Fruit fly (Drosophila melanogaster): ENCODE results near the gene mub.

The mub gene

dm6 chr3L:21879344-21879743 is 34.8 kb downstream of the mub start:
- TF ChIP-seq CG6272 (GFP tag; IDR thresholded peaks at IDR 0.05) (no peak), CG5180 (GFP tag; optimal IDR thresholded peaks at IDR 0.05) (no peak), ham (GFP tag; IDR thresholded peaks at IDR 0.05) (no peak), Jarid2 (GFP tag; optimal IDR thresholded peaks at IDR 0.05) (peak; percentile 90), CG13296 (GFP tag; optimal IDR thresholded peaks at IDR 0.05) (peak; percentile 6), Hr78 (GFP tag; optimal IDR thresholded peaks at IDR 0.05) (no peak), abd-A (tag; optimal IDR thresholded peaks at IDR 0.05) (peak; percentile 62), gcm2 (GFP tag; optimal IDR thresholded peaks at IDR 0.05) (no peak), CG11695 (GFP tag; IDR thresholded peaks at IDR 0.05) (peak; percentile 35; the same call in 1 of the 3 replicates), CG13894 (tag; optimal IDR thresholded peaks at IDR 0.05) (peak; percentile 42), gcm (GFP tag; optimal IDR thresholded peaks at IDR 0.05) (peak; percentile 75), MTF-1 (GFP tag; optimal IDR thresholded peaks at IDR 0.05; ENCODE audit: borderline replicate concordance) (peak; percentile 57), slbo (GFP tag; IDR thresholded peaks at IDR 0.05) (peak; percentile 37), Dll (GFP tag; IDR thresholded peaks at IDR 0.05; ENCODE audit: partially characterized antibody) (peak; percentile 46; the same call in 1 of the 4 replicates), gem (tag; optimal IDR thresholded peaks at IDR 0.05) (no peak), Lpt (GFP tag; optimal IDR thresholded peaks at IDR 0.05) (no peak), CG7786 (GFP tag; optimal IDR thresholded peaks at IDR 0.05) (peak; percentile 13), CG13123 (GFP tag; optimal IDR thresholded peaks at IDR 0.05) (no peak), Nf-YB (GFP tag; optimal IDR thresholded peaks at IDR 0.05) (peak; percentile 42), inv (GFP tag; IDR thresholded peaks at IDR 0.05; ENCODE audit: partially characterized antibody) (peak; percentile 74; the same call in 1 of the 2 replicates), CG18262 (tag; optimal IDR thresholded peaks at IDR 0.05) (no peak), CG17385 (GFP tag; optimal IDR thresholded peaks at IDR 0.05) (peak; percentile 14), Nf-YC (tag; optimal IDR thresholded peaks at IDR 0.05) (peak; percentile 62), CG14667 (GFP tag; IDR thresholded peaks at IDR 0.05) (no peak), zf30C (GFP tag; optimal IDR thresholded peaks at IDR 0.05) (peak; percentile 22), CrebB (tag; optimal IDR thresholded peaks at IDR 0.05) (peak; percentile 28), GATAe (GFP tag; conservative IDR thresholded peaks at IDR 0.05) (no peak), D19A (tag; optimal IDR thresholded peaks at IDR 0.05) (peak; percentile 0), Fer1 (GFP tag; optimal IDR thresholded peaks at IDR 0.05) (peak; percentile 52), CG13624 (GFP tag; optimal IDR thresholded peaks at IDR 0.05) (peak; percentile 61), mirr (GFP tag; optimal IDR thresholded peaks at IDR 0.05) (peak; percentile 47), CG2889 (GFP tag; IDR thresholded peaks at IDR 0.05) (no peak), CG8290 (GFP tag; optimal IDR thresholded peaks at IDR 0.05) (no peak), CG8290 (tag; optimal IDR thresholded peaks at IDR 0.05) (peak; percentile 35 to 80), MESR4 (GFP tag; optimal IDR thresholded peaks at IDR 0.05) (peak; percentile 11), CG2120 (GFP tag; optimal IDR thresholded peaks at IDR 0.05) (peak; percentile 44), jumu (GFP tag; optimal IDR thresholded peaks at IDR 0.05) (peak; percentile 9), Dad (GFP tag; optimal IDR thresholded peaks at IDR 0.05) (peak; percentile 13), CG17912 (GFP tag; optimal IDR thresholded peaks at IDR 0.05) (peak; percentile 3), zen (tag; optimal IDR thresholded peaks at IDR 0.05) (no peak), CG1602 (GFP tag; optimal IDR thresholded peaks at IDR 0.05) (no peak), BtbVII (GFP tag; optimal IDR thresholded peaks at IDR 0.05) (no peak), CG16813 (GFP tag; IDR thresholded peaks at IDR 0.05; ENCODE audit: partially characterized antibody) (peak; percentile 60; the same call in 2 of the 3 replicates), CG7839 (tag; optimal IDR thresholded peaks at IDR 0.05) (peak; percentile 29), Usf (GFP tag; optimal IDR thresholded peaks at IDR 0.05) (no peak), nmo (GFP tag; optimal IDR thresholded peaks at IDR 0.05) (no peak), shn (GFP tag; optimal IDR thresholded peaks at IDR 0.05) (no peak), CG7987 (GFP tag; optimal IDR thresholded peaks at IDR 0.05) (peak; percentile 27), Ssrp (tag; optimal IDR thresholded peaks at IDR 0.05) (no peak), Fer3 (tag; optimal IDR thresholded peaks at IDR 0.05) (no peak)

Measured in whole organism, embryonic.